Worm (Caenorhabditis elegans) whole organism, mixed stage, embryonic: ENCODE results near the gene chs-2.

Experiments
- M03D4.4 ChIP-seq: sonication (generic microtip); optimal IDR thresholded peaks from 2 replicates; lab custom pipeline; 2017; ENCODE audit warnings: mild to moderate bottlenecking, missing genetic modification characterization, missing compliant biosample characterization
- bed-3 ChIP-seq: fragments of 200-800 bp; sonication (Bioruptor generic); optimal IDR thresholded peaks from 3 replicates; lab custom pipeline; 2018; ENCODE audit warnings: mild to moderate bottlenecking, missing genetic modification characterization, moderate library complexity, missing compliant biosample characterization
- blmp-1 ChIP-seq: fragments of 150-350 bp; optimal IDR thresholded peaks from 2 replicates; lab custom pipeline; 2014; ENCODE audit warnings: missing biosample characterization, missing genetic modification characterization
- ceh-39 ChIP-seq: fragments of 150-350 bp; optimal IDR thresholded peaks from 2 replicates; lab custom pipeline; 2014; ENCODE audit warnings: missing biosample characterization, missing genetic modification characterization
- ceh-43 ChIP-seq: fragments of 200-800 bp; sonication (Bioruptor generic); optimal IDR thresholded peaks from 2 replicates; lab custom pipeline; 2018; ENCODE audit warnings: mild to moderate bottlenecking, missing genetic modification characterization, moderate library complexity, missing compliant biosample characterization
- ceh-83 ChIP-seq: fragments of 200-800 bp; sonication (Bioruptor generic); optimal IDR thresholded peaks from 2 replicates; lab custom pipeline; 2018; ENCODE audit warnings: mild to moderate bottlenecking, missing genetic modification characterization, missing compliant biosample characterization
- ces-1 ChIP-seq: fragments of 150-350 bp; optimal IDR thresholded peaks from 2 replicates; lab custom pipeline; 2014; ENCODE audit warnings: missing biosample characterization, missing genetic modification reagents, missing genetic modification characterization
- cnd-1 ChIP-seq: fragments of 200-800 bp; sonication (Bioruptor generic); optimal IDR thresholded peaks from 2 replicates; lab custom pipeline; 2018; ENCODE audit warnings: mild to moderate bottlenecking, missing genetic modification characterization, missing compliant biosample characterization
- drap-1 ChIP-seq: fragments of 200-800 bp; sonication (Bioruptor generic); optimal IDR thresholded peaks from 3 replicates; lab custom pipeline; 2018; ENCODE audit warnings: mild to moderate bottlenecking, missing genetic modification characterization, missing compliant biosample characterization
- elt-1 ChIP-seq: sonication (generic microtip); optimal IDR thresholded peaks from 2 replicates; lab custom pipeline; 2017; ENCODE audit warnings: missing genetic modification characterization, mild to moderate bottlenecking, missing compliant biosample characterization, antibody characterized with exemption, moderate library complexity, borderline replicate concordance; ENCODE audit not compliant: insufficient read depth
- elt-3 ChIP-seq: fragments of 150-350 bp; optimal IDR thresholded peaks from 2 replicates; lab custom pipeline; 2014; ENCODE audit warnings: missing biosample characterization, missing genetic modification characterization
- flh-1 ChIP-seq: fragments of 200-800 bp; sonication (Bioruptor generic); optimal IDR thresholded peaks from 2 replicates; lab custom pipeline; 2018; ENCODE audit warnings: mild to moderate bottlenecking, missing genetic modification characterization, moderate library complexity, missing compliant biosample characterization
- ham-2 ChIP-seq: fragments of 200-800 bp; sonication (Bioruptor generic); optimal IDR thresholded peaks from 2 replicates; lab custom pipeline; 2018; ENCODE audit warnings: mild to moderate bottlenecking, missing genetic modification characterization, missing compliant biosample characterization
- hlh-1 ChIP-seq: fragments of 150-350 bp; optimal IDR thresholded peaks from 2 replicates; lab custom pipeline; 2014; ENCODE audit warnings: missing biosample characterization, missing genetic modification reagents, missing genetic modification characterization
- lin-13 ChIP-seq: fragments of 150-350 bp; optimal IDR thresholded peaks from 2 replicates; lab custom pipeline; 2014; ENCODE audit warnings: missing biosample characterization, missing genetic modification characterization
- lin-32 ChIP-seq: fragments of 200-800 bp; sonication (Bioruptor generic); optimal IDR thresholded peaks from 2 replicates; lab custom pipeline; 2018; ENCODE audit warnings: mild to moderate bottlenecking, missing genetic modification characterization, missing compliant biosample characterization
- lsy-2 ChIP-seq: fragments of 150-350 bp; optimal IDR thresholded peaks from 2 replicates; lab custom pipeline; 2014; ENCODE audit warnings: missing biosample characterization, missing genetic modification characterization
- mab-5 ChIP-seq: fragments of 150-350 bp; optimal IDR thresholded peaks from 2 replicates; lab custom pipeline; 2014; ENCODE audit warnings: missing biosample characterization, missing genetic modification characterization
- mep-1 ChIP-seq: fragments of 150-350 bp; optimal IDR thresholded peaks from 2 replicates; lab custom pipeline; 2017; ENCODE audit warnings: missing biosample characterization, missing genetic modification reagents, missing genetic modification characterization, inconsistent platforms
- mls-2 ChIP-seq: sonication (generic microtip); optimal IDR thresholded peaks from 2 replicates; lab custom pipeline; 2016; ENCODE audit warnings: mild to moderate bottlenecking, missing genetic modification characterization, moderate library complexity, missing compliant biosample characterization
- nhr-12 ChIP-seq: fragments of 150-350 bp; optimal IDR thresholded peaks from 2 replicates; lab custom pipeline; 2014; ENCODE audit warnings: missing biosample characterization, missing genetic modification characterization
- nhr-2 ChIP-seq: fragments of 150-350 bp; optimal IDR thresholded peaks from 2 replicates; lab custom pipeline; 2014; ENCODE audit warnings: missing biosample characterization, missing genetic modification characterization
- nhr-237 ChIP-seq: fragments of 150-350 bp; optimal IDR thresholded peaks from 2 replicates; lab custom pipeline; 2014; ENCODE audit warnings: missing biosample characterization, missing genetic modification characterization
- nhr-28 ChIP-seq: fragments of 150-350 bp; optimal IDR thresholded peaks from 2 replicates; lab custom pipeline; 2014; ENCODE audit warnings: missing biosample characterization, missing genetic modification characterization
- nhr-76 ChIP-seq: sonication (generic microtip); optimal IDR thresholded peaks from 2 replicates; lab custom pipeline; 2017; ENCODE audit warnings: missing biosample characterization, missing genetic modification characterization
- pha-4 ChIP-seq: fragments of 150-350 bp; optimal IDR thresholded peaks from 2 replicates; lab custom pipeline; 2018; ENCODE audit warnings: missing biosample characterization, missing genetic modification reagents, missing genetic modification characterization
- sem-2 ChIP-seq: fragments of 200-800 bp; sonication (Bioruptor generic); optimal IDR thresholded peaks from 2 replicates; lab custom pipeline; 2018; ENCODE audit warnings: mild to moderate bottlenecking, missing genetic modification characterization, missing compliant biosample characterization
- snpc-4 ChIP-seq: fragments of 150-350 bp; optimal IDR thresholded peaks from 2 replicates; lab custom pipeline; 2014; ENCODE audit warnings: missing biosample characterization, missing genetic modification characterization
- sptf-1 ChIP-seq: sonication (generic microtip); optimal IDR thresholded peaks from 2 replicates; lab custom pipeline; 2017; ENCODE audit warnings: mild to moderate bottlenecking, missing genetic modification characterization, moderate library complexity, missing compliant biosample characterization
- tbx-8 ChIP-seq: fragments of 200-800 bp; sonication (Bioruptor generic); optimal IDR thresholded peaks from 2 replicates; lab custom pipeline; 2018; ENCODE audit warnings: mild to moderate bottlenecking, missing genetic modification characterization, moderate library complexity, missing compliant biosample characterization
- unc-120 ChIP-seq: sonication (generic microtip); optimal IDR thresholded peaks from 2 replicates; lab custom pipeline; 2017; ENCODE audit warnings: missing genetic modification characterization, missing compliant biosample characterization; ENCODE audit not compliant: poor library complexity, severe bottlenecking
- unc-39 ChIP-seq: fragments of 150-350 bp; optimal IDR thresholded peaks from 2 replicates; lab custom pipeline; 2014; ENCODE audit warnings: missing biosample characterization, missing genetic modification characterization
- unc-62 ChIP-seq: fragments of 150-350 bp; optimal IDR thresholded peaks from 2 replicates; lab custom pipeline; 2014; ENCODE audit warnings: missing biosample characterization, missing genetic modification reagents, missing genetic modification characterization
- zip-8 ChIP-seq: fragments of 150-350 bp; optimal IDR thresholded peaks from 2 replicates; lab custom pipeline; 2014; ENCODE audit warnings: missing biosample characterization, missing genetic modification characterization
- ztf-11 ChIP-seq: fragments of 150-350 bp; optimal IDR thresholded peaks from 2 replicates; lab custom pipeline; 2014; ENCODE audit warnings: missing biosample characterization, missing genetic modification characterization

chs-2 gene

DNA sequence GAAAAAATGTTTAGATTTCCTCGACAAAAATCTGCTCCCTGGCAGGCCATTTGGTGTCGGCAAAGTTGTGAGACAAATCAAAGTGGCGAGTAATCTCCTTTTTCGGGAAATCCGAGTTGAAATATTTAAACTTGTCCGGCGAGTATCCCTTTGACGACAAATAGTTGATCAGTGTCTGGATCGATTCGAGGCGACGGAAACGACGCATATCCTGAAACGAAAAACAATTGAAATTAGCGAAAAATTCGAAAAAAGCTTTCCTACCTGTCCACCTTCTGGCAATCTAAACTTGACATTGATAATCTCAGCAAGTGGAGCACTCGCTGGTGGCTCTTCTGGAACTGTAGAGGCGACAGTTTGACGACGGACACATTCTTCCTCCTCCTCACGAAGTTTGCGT is 20.5 kb downstream of the chs-2 start:
- TF ChIP-seq lsy-2 (no peak), lin-13 (tag; lab: Kevin White, UChicago) (no peak), unc-120 (tag; lab: Kevin White, UChicago) (no peak), tbx-8 (GFP tag; lab: Kevin White, UChicago) (no peak)

DNA sequence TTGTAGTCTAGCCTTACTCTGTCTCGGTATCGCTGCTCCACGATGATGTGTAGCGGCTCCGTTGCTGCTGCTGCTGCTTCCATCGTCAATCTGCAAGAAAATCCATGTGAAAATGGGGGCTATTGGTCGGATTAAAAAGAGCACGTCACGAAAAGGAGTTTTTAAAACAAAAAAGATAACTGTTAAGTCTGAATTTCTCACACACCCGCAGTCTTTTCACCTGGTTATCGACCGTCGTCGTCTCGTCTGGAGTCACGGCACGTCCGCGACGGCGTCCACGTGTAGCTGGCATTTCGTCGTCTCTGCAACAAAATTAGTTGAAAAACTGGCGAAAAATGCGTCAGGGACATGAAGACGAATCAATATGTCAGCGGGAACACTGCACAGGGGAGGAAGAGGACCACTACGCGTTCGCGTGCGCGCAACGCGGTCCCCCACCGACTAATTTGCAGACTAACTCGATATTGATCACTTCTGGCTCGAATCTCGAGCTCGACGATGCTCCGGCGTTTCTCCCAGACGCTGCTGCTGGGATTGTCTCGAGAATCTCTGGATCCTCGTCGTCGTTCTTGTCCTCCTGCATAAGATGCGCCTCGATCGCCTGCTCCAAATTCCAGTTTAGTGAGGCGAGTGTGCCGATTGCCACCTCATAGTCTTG is 23.2 kb downstream of the chs-2 start:
- TF ChIP-seq ztf-11 (tag; lab: Kevin White, UChicago) (no peak), ham-2 (GFP tag; lab: Kevin White, UChicago) (peak; percentile 21)

DNA sequence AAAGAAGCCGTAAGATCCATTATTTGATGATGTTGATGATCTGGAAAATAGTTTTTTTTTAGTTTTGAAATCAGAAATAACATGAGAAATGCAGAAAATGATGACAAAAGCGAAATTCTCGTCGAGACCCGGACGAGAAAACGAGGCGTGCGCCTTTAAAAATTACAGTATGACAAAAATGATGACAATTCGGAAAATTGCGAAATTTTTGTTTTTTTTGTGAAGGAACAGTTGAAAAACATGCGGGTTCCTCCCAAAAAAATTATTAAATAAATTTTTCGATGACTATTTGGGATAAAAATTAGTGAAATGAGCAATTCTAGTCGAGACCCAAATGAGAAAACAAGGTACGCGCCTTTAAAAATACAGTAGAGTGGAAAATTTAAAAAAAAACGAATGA is 23.8 kb downstream of the chs-2 start, which contains the start of gene ubxn-3:
Gene ubxn-3 (minus strand): TSS at position 66 of the 400 bp plus-strand sequence.
- TF ChIP-seq bed-3 (GFP tag; lab: Kevin White, UChicago) = no peak
- TF ChIP-seq nhr-28 = no peak
- TF ChIP-seq ztf-11 (tag; lab: Kevin White, UChicago) = no peak

DNA sequence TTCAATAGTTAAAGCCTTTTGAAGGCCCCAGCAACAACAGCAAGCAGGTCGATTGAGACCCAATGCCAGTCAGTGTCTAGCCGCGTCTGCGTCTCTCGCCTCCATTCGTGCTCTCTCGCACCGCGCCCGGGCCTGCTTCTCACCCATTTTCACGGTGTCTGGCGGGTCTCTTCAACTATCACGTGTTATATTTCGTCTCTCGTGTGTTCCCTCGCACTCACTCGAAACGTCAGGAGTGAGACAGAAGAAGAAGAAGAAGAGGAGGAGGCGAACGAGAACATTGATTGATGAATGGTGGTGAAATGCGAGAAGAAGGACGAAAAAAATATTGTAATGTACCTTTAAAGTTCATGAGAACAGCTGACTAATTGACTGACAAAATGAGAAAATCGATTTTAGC is 24.4 kb downstream of the chs-2 start:
- TF ChIP-seq nhr-2 (tag; lab: Kevin White, UChicago) (no peak), cnd-1 (tag; lab: Kevin White, UChicago) (no peak), nhr-76 (tag; lab: Kevin White, UChicago) (no peak), ham-2 (GFP tag; lab: Kevin White, UChicago) (peak; percentile 61), lin-32 (GFP tag; lab: Kevin White, UChicago) (no peak), snpc-4 (tag; lab: Kevin White, UChicago) (no peak), zip-8 (tag; lab: Kevin White, UChicago) (no peak), blmp-1 (tag; lab: Kevin White, UChicago) (no peak), ztf-11 (tag; lab: Kevin White, UChicago) (peak; percentile 18), nhr-28 (no peak), sem-2 (GFP tag; lab: Kevin White, UChicago) (no peak), ces-1 (no peak), lin-13 (tag; lab: Kevin White, UChicago) (no peak), sptf-1 (tag; lab: Kevin White, UChicago) (peak; percentile 43), M03D4.4 (tag; lab: Kevin White, UChicago) (no peak), pha-4 (tag; lab: Kevin White, UChicago) (no peak), nhr-12 (tag; lab: Kevin White, UChicago) (no peak), mab-5 (tag; lab: Kevin White, UChicago) (no peak), elt-1 (no peak), hlh-1 (tag; lab: Kevin White, UChicago) (peak; percentile 68), ceh-43 (GFP tag; lab: Kevin White, UChicago) (no peak), bed-3 (GFP tag; lab: Kevin White, UChicago) (no peak), unc-62 (GFP tag; lab: Kevin White, UChicago) (peak; percentile 94), mls-2 (peak; percentile 53), ceh-39 (tag; lab: Kevin White, UChicago) (no peak), drap-1 (GFP tag; lab: Kevin White, UChicago) (no peak), nhr-237 (no peak), lsy-2 (no peak), ceh-83 (no peak), tbx-8 (GFP tag; lab: Kevin White, UChicago) (no peak), unc-120 (tag; lab: Kevin White, UChicago) (peak; percentile 60), elt-3 (no peak), unc-39 (tag; lab: Kevin White, UChicago) (no peak), flh-1 (GFP tag; lab: Kevin White, UChicago) (no peak), mep-1 (no peak)
- TF ChIP-seq, all 35 proteins: peak for 7
